Fruit fly (Drosophila melanogaster): ENCODE data around the gene Ype.

Gene Ype

DNA sequence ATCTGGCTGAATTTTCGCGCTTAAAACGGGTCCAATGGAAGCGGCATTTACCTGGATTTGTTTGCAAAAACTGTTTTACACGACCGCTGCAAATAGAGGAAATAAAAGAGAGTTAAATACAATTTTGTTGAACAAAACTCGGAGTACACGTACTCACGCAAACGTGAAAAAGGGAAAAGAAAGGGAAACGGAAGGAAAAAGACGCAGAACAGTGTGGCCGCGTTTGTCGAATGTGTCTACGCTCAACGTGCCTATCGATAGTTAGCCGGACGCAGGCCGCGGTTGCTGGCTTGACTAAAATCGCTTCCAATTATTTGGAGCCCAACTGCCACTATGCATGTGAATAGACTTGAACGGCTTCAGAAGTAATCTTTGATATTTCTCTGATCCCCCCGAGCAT is 49.8 kb downstream of the Ype start, which contains the start of gene RpS15Aa (continued):
- TF ChIP-seq CG7357 (GFP tag; IDR thresholded peaks at IDR 0.05), result no peak
- TF ChIP-seq CG17829 (tag; optimal IDR thresholded peaks at IDR 0.05), result peak; percentile 58
- peak; percentile 26; the same call in 1 of the 2 replicates for TF ChIP-seq CG31441 (GFP tag; IDR thresholded peaks at IDR 0.05)
- no peak for TF ChIP-seq lov (optimal IDR thresholded peaks at IDR 0.05)
- TF ChIP-seq lov (GFP tag; IDR thresholded peaks at IDR 0.05), result peak; percentile 90
- peak; percentile 75 for TF ChIP-seq CG7271 (tag; optimal IDR thresholded peaks at IDR 0.05)
- TF ChIP-seq MESR4 (GFP tag; optimal IDR thresholded peaks at IDR 0.05), result peak; percentile 89
- peak; percentile 56; the same call in 1 of the 2 replicates for TF ChIP-seq CG8765 (GFP tag; IDR thresholded peaks at IDR 0.05)
- TF ChIP-seq CG14710 (tag; optimal IDR thresholded peaks at IDR 0.05), result peak; percentile 37
- peak; percentile 64; the same call in 3 of the 4 replicates for TF ChIP-seq Gug (GFP tag; IDR thresholded peaks at IDR 0.05)
- TF ChIP-seq klu (GFP tag; IDR thresholded peaks at IDR 0.05), result no peak
- TF ChIP-seq oc (tag; optimal IDR thresholded peaks at IDR 0.05), result peak; percentile 12
- TF ChIP-seq pfk (GFP tag; optimal IDR thresholded peaks at IDR 0.05), result peak; percentile 68
- TF ChIP-seq hb (GFP tag; IDR thresholded peaks at IDR 0.05; ENCODE audit: partially characterized antibody), result peak; percentile 51; the same call in 1 of the 3 replicates
- peak; percentile 85 for TF ChIP-seq Mes4 (GFP tag; optimal IDR thresholded peaks at IDR 0.05)
- no peak for TF ChIP-seq cwo (GFP tag; optimal IDR thresholded peaks at IDR 0.05)
- peak; percentile 66 for TF ChIP-seq Dad (GFP tag; optimal IDR thresholded peaks at IDR 0.05)
- TF ChIP-seq CG12942 (GFP tag; optimal IDR thresholded peaks at IDR 0.05), result peak; percentile 57
- TF ChIP-seq lola (GFP tag; optimal IDR thresholded peaks at IDR 0.05), result no peak
- peak; percentile 90 for TF ChIP-seq Dref (GFP tag; IDR thresholded peaks at IDR 0.05)
- no peak for TF ChIP-seq abd-A (tag; optimal IDR thresholded peaks at IDR 0.05)
- peak; percentile 66 for TF ChIP-seq PHDP (tag; optimal IDR thresholded peaks at IDR 0.05)
- TF ChIP-seq CG17802 (tag; optimal IDR thresholded peaks at IDR 0.05), result peak; percentile 69
- peak; percentile 90 for TF ChIP-seq caup (GFP tag; optimal IDR thresholded peaks at IDR 0.05; ENCODE audit: severe bottlenecking)
- TF ChIP-seq p53 (GFP tag; optimal IDR thresholded peaks at IDR 0.05), result peak; percentile 88
- peak; percentile 77 for TF ChIP-seq dysf (GFP tag; IDR thresholded peaks at IDR 0.05)
- peak; percentile 34 to 79 for TF ChIP-seq dpn (GFP tag; optimal IDR thresholded peaks at IDR 0.05)
- TF ChIP-seq Six4 (GFP tag; optimal IDR thresholded peaks at IDR 0.05), result peak; percentile 26
- TF ChIP-seq schlank (tag; optimal IDR thresholded peaks at IDR 0.05), result peak; percentile 74
- peak; percentile 15 for TF ChIP-seq CG8281 (tag; optimal IDR thresholded peaks at IDR 0.05)
- peak; percentile 58; the same call in 1 of the 2 replicates for TF ChIP-seq HLH3B (GFP tag; IDR thresholded peaks at IDR 0.05)
- peak; percentile 62 for TF ChIP-seq CG31365 (tag; optimal IDR thresholded peaks at IDR 0.05)
- peak; percentile 63 for TF ChIP-seq gcm (GFP tag; optimal IDR thresholded peaks at IDR 0.05)
- TF ChIP-seq Xbp1 (GFP tag; optimal IDR thresholded peaks at IDR 0.05), result peak; percentile 74
- TF ChIP-seq Aef1 (GFP tag; IDR thresholded peaks at IDR 0.05), result peak; percentile 67
- peak; percentile 70 for TF ChIP-seq CG14667 (GFP tag; IDR thresholded peaks at IDR 0.05)
- TF ChIP-seq CG16863 (GFP tag; optimal IDR thresholded peaks at IDR 0.05), result peak; percentile 66
- no peak for TF ChIP-seq CG31388 (GFP tag; optimal IDR thresholded peaks at IDR 0.05)
- TF ChIP-seq CG2120 (GFP tag; optimal IDR thresholded peaks at IDR 0.05), result peak; percentile 34
- peak; percentile 18 for TF ChIP-seq fd3F (GFP tag; optimal IDR thresholded peaks at IDR 0.05)
- TF ChIP-seq grau (tag; optimal IDR thresholded peaks at IDR 0.05), result peak; percentile 59
- TF ChIP-seq ERR (GFP tag; optimal IDR thresholded peaks at IDR 0.05), result peak; percentile 37
- TF ChIP-seq tup (GFP tag; optimal IDR thresholded peaks at IDR 0.05), result no peak
- TF ChIP-seq pho (GFP tag; optimal IDR thresholded peaks at IDR 0.05), result peak; percentile 78
- no peak for TF ChIP-seq hth (optimal IDR thresholded peaks at IDR 0.05)
- peak; percentile 46; the same call in 1 of the 3 replicates for TF ChIP-seq CG7963 (GFP tag; IDR thresholded peaks at IDR 0.05; ENCODE audit: partially characterized antibody)
- TF ChIP-seq ase (GFP tag; IDR thresholded peaks at IDR 0.05), result peak; percentile 84
- peak; percentile 84 for TF ChIP-seq CG15514 (GFP tag; optimal IDR thresholded peaks at IDR 0.05)
- peak; percentile 28 for TF ChIP-seq pnt (GFP tag; optimal IDR thresholded peaks at IDR 0.05)
- TF ChIP-seq ssp (GFP tag; IDR thresholded peaks at IDR 0.05), result peak; percentile 70
